Worm (Caenorhabditis elegans): Measurements from ENCODE around the gene stn-2.

stn-2 gene

ce11 chrX:7680545-7681330 lies at the start of gene stn-2 (continued):
- TF ChIP-seq ceh-79 (tag; optimal IDR thresholded peaks at IDR 0.05) (no peak), xnd-1 (tag; optimal IDR thresholded peaks at IDR 0.05) (no peak), pha-4 (tag; optimal IDR thresholded peaks at IDR 0.05) (no peak), bed-1 (GFP tag; IDR thresholded peaks at IDR 0.05) (no peak), C06A6.2 (GFP tag; conservative IDR thresholded peaks at IDR 0.05) (no peak), ztf-25 (GFP tag; IDR thresholded peaks at IDR 0.05) (no peak), egl-44 (GFP tag; IDR thresholded peaks at IDR 0.05) (0 out of 2 replicates have a peak, but pooled peaks have one; percentile 12), chd-7 (tag; optimal IDR thresholded peaks at IDR 0.05) (no peak), let-607 (tag; optimal IDR thresholded peaks at IDR 0.05) (peak in 1 of 2 experiments; percentile 5), snpc-1.3 (tag; optimal IDR thresholded peaks at IDR 0.05; ENCODE audit: insufficient read depth) (no peak), snpc-3.4 (tag; optimal IDR thresholded peaks at IDR 0.05) (peak; percentile 56), efl-1 (GFP tag; optimal IDR thresholded peaks at IDR 0.05) (no peak), D2030.7 (GFP tag; IDR thresholded peaks at IDR 0.05) (peak; percentile 60), dox-1 (GFP tag; IDR thresholded peaks at IDR 0.05) (peak; percentile 61), nhr-120 (GFP tag; IDR thresholded peaks at IDR 0.05) (no peak), T26A5.8 (tag; optimal IDR thresholded peaks at IDR 0.05) (no peak), mxl-1 (tag; optimal IDR thresholded peaks at IDR 0.05) (peak; percentile 42), lsy-27 (tag; optimal IDR thresholded peaks at IDR 0.05; ENCODE audit: borderline replicate concordance, insufficient read depth) (no peak)

ce11 chrX:7727601-7728000 lies 47.2 kb upstream of the stn-2 start, which contains the start of gene vit-1:
TSS of gene vit-1 (plus strand) at chrX:7727889.
- TF ChIP-seq Y79H2A.3 (GFP tag; conservative IDR thresholded peaks at IDR 0.05) (no peak), somi-1 (GFP tag; optimal IDR thresholded peaks at IDR 0.05) (no peak), nhr-80 (tag; optimal IDR thresholded peaks at IDR 0.05) (peak; percentile 74), chd-7 (tag; optimal IDR thresholded peaks at IDR 0.05) (no peak), let-607 (tag; optimal IDR thresholded peaks at IDR 0.05) (peak; percentile 11 to 30), tbp1 (GFP tag; optimal IDR thresholded peaks at IDR 0.05) (peak; percentile 14), egl-18 (GFP tag; IDR thresholded peaks at IDR 0.05) (no peak)

ce11 chrX:7726351-7726750 lies 45.9 kb upstream of the stn-2 start:
- no peak for TF ChIP-seq ztf-28 (GFP tag; IDR thresholded peaks at IDR 0.05)
- no peak for TF ChIP-seq nfya-1 (tag; optimal IDR thresholded peaks at IDR 0.05; ENCODE audit: borderline replicate concordance, insufficient read depth)
- no peak for TF ChIP-seq hrde-1 (tag; optimal IDR thresholded peaks at IDR 0.05; ENCODE audit: borderline replicate concordance)
- no peak for TF ChIP-seq attf-3 (GFP tag; conservative IDR thresholded peaks at IDR 0.05)
- TF ChIP-seq Y53G8AR.9 (GFP tag; conservative IDR thresholded peaks at IDR 0.05), result no peak
- TF ChIP-seq nhr-179 (tag; optimal IDR thresholded peaks at IDR 0.05), result no peak

- TF ChIP-seq hrde-1 (tag; optimal IDR thresholded peaks at IDR 0.05; ENCODE audit: borderline replicate concordance) (no peak), ztf-25 (GFP tag; IDR thresholded peaks at IDR 0.05) (no peak), hlh-26 (GFP tag; conservative IDR thresholded peaks at IDR 0.05) (no peak), fkh-3 (tag; optimal IDR thresholded peaks at IDR 0.05) (no peak), hmg-20 (GFP tag; IDR thresholded peaks at IDR 0.05) (no peak), sea-2 (GFP tag; IDR thresholded peaks at IDR 0.05) (no peak), nfyb-1 (GFP tag; IDR thresholded peaks at IDR 0.05) (no peak), unc-130 (GFP tag; optimal IDR thresholded peaks at IDR 0.05) (no peak), snpc-3.4 (tag; optimal IDR thresholded peaks at IDR 0.05) (no peak), mel-28 (tag; optimal IDR thresholded peaks at IDR 0.05; ENCODE audit: borderline replicate concordance) (no peak), lsl-1 (GFP tag; optimal IDR thresholded peaks at IDR 0.05) (no peak), attf-3 (GFP tag; conservative IDR thresholded peaks at IDR 0.05) (no peak), ztf-22 (GFP tag; optimal IDR thresholded peaks at IDR 0.05) (peak; percentile 52), ceh-40 (GFP tag; IDR thresholded peaks at IDR 0.05) (no peak), nhr-80 (tag; optimal IDR thresholded peaks at IDR 0.05) (peak; percentile 89), mcd-1 (GFP tag; IDR thresholded peaks at IDR 0.05) (no peak), zfh-2 (GFP tag; conservative IDR thresholded peaks at IDR 0.05) (no peak), aptf-2 (GFP tag; conservative IDR thresholded peaks at IDR 0.05) (no peak)
Measured at ce11 chrX:7725615-7726014, 45.2 kb upstream of the stn-2 start, which contains the start of gene spp-14. TSS of gene spp-14 (plus strand) at chrX:7725979.

All from whole organism, young adult.